Worm (Caenorhabditis elegans) whole organism, mixed stage, embryonic: ENCODE data around the gene R07C3.13.
A peak's percentile ranks its signal among the peaks of the same experiment; 100 is the strongest.

Source experiments
- M03D4.4 ChIP-seq: sonication (generic microtip); optimal IDR thresholded peaks from 2 replicates; lab custom pipeline; 2017; ENCODE audit warnings: mild to moderate bottlenecking, missing genetic modification characterization, missing compliant biosample characterization
- bed-3 ChIP-seq: fragments of 200-800 bp; sonication (Bioruptor generic); optimal IDR thresholded peaks from 3 replicates; lab custom pipeline; 2018; ENCODE audit warnings: mild to moderate bottlenecking, missing genetic modification characterization, moderate library complexity, missing compliant biosample characterization
- blmp-1 ChIP-seq: fragments of 150-350 bp; optimal IDR thresholded peaks from 2 replicates; lab custom pipeline; 2014; ENCODE audit warnings: missing biosample characterization, missing genetic modification characterization
- ceh-39 ChIP-seq: fragments of 150-350 bp; optimal IDR thresholded peaks from 2 replicates; lab custom pipeline; 2014; ENCODE audit warnings: missing biosample characterization, missing genetic modification characterization
- ceh-43 ChIP-seq: fragments of 200-800 bp; sonication (Bioruptor generic); optimal IDR thresholded peaks from 2 replicates; lab custom pipeline; 2018; ENCODE audit warnings: mild to moderate bottlenecking, missing genetic modification characterization, moderate library complexity, missing compliant biosample characterization
- ceh-83 ChIP-seq: fragments of 200-800 bp; sonication (Bioruptor generic); optimal IDR thresholded peaks from 2 replicates; lab custom pipeline; 2018; ENCODE audit warnings: mild to moderate bottlenecking, missing genetic modification characterization, missing compliant biosample characterization
- ces-1 ChIP-seq: fragments of 150-350 bp; optimal IDR thresholded peaks from 2 replicates; lab custom pipeline; 2014; ENCODE audit warnings: missing biosample characterization, missing genetic modification reagents, missing genetic modification characterization
- cnd-1 ChIP-seq: fragments of 200-800 bp; sonication (Bioruptor generic); optimal IDR thresholded peaks from 2 replicates; lab custom pipeline; 2018; ENCODE audit warnings: mild to moderate bottlenecking, missing genetic modification characterization, missing compliant biosample characterization
- elt-1 ChIP-seq: sonication (generic microtip); optimal IDR thresholded peaks from 2 replicates; lab custom pipeline; 2017; ENCODE audit warnings: missing genetic modification characterization, mild to moderate bottlenecking, missing compliant biosample characterization, antibody characterized with exemption, moderate library complexity, borderline replicate concordance; ENCODE audit not compliant: insufficient read depth
- elt-3 ChIP-seq: fragments of 150-350 bp; optimal IDR thresholded peaks from 2 replicates; lab custom pipeline; 2014; ENCODE audit warnings: missing biosample characterization, missing genetic modification characterization
- flh-1 ChIP-seq: fragments of 200-800 bp; sonication (Bioruptor generic); optimal IDR thresholded peaks from 2 replicates; lab custom pipeline; 2018; ENCODE audit warnings: mild to moderate bottlenecking, missing genetic modification characterization, moderate library complexity, missing compliant biosample characterization
- ham-2 ChIP-seq: fragments of 200-800 bp; sonication (Bioruptor generic); optimal IDR thresholded peaks from 2 replicates; lab custom pipeline; 2018; ENCODE audit warnings: mild to moderate bottlenecking, missing genetic modification characterization, missing compliant biosample characterization
- hlh-1 ChIP-seq: fragments of 150-350 bp; optimal IDR thresholded peaks from 2 replicates; lab custom pipeline; 2014; ENCODE audit warnings: missing biosample characterization, missing genetic modification reagents, missing genetic modification characterization
- lin-13 ChIP-seq: fragments of 150-350 bp; optimal IDR thresholded peaks from 2 replicates; lab custom pipeline; 2014; ENCODE audit warnings: missing biosample characterization, missing genetic modification characterization
- lin-32 ChIP-seq: fragments of 200-800 bp; sonication (Bioruptor generic); optimal IDR thresholded peaks from 2 replicates; lab custom pipeline; 2018; ENCODE audit warnings: mild to moderate bottlenecking, missing genetic modification characterization, missing compliant biosample characterization
- lsy-2 ChIP-seq: fragments of 150-350 bp; optimal IDR thresholded peaks from 2 replicates; lab custom pipeline; 2014; ENCODE audit warnings: missing biosample characterization, missing genetic modification characterization
- mab-5 ChIP-seq: fragments of 150-350 bp; optimal IDR thresholded peaks from 2 replicates; lab custom pipeline; 2014; ENCODE audit warnings: missing biosample characterization, missing genetic modification characterization
- mep-1 ChIP-seq: fragments of 150-350 bp; optimal IDR thresholded peaks from 2 replicates; lab custom pipeline; 2017; ENCODE audit warnings: missing biosample characterization, missing genetic modification reagents, missing genetic modification characterization, inconsistent platforms
- mls-2 ChIP-seq: sonication (generic microtip); optimal IDR thresholded peaks from 2 replicates; lab custom pipeline; 2016; ENCODE audit warnings: mild to moderate bottlenecking, missing genetic modification characterization, moderate library complexity, missing compliant biosample characterization
- nhr-2 ChIP-seq: fragments of 150-350 bp; optimal IDR thresholded peaks from 2 replicates; lab custom pipeline; 2014; ENCODE audit warnings: missing biosample characterization, missing genetic modification characterization
- nhr-237 ChIP-seq: fragments of 150-350 bp; optimal IDR thresholded peaks from 2 replicates; lab custom pipeline; 2014; ENCODE audit warnings: missing biosample characterization, missing genetic modification characterization
- nhr-28 ChIP-seq: fragments of 150-350 bp; optimal IDR thresholded peaks from 2 replicates; lab custom pipeline; 2014; ENCODE audit warnings: missing biosample characterization, missing genetic modification characterization
- nhr-76 ChIP-seq: sonication (generic microtip); optimal IDR thresholded peaks from 2 replicates; lab custom pipeline; 2017; ENCODE audit warnings: missing biosample characterization, missing genetic modification characterization
- pha-4 ChIP-seq: fragments of 150-350 bp; optimal IDR thresholded peaks from 2 replicates; lab custom pipeline; 2018; ENCODE audit warnings: missing biosample characterization, missing genetic modification reagents, missing genetic modification characterization
- snpc-4 ChIP-seq: fragments of 150-350 bp; optimal IDR thresholded peaks from 2 replicates; lab custom pipeline; 2014; ENCODE audit warnings: missing biosample characterization, missing genetic modification characterization
- sptf-1 ChIP-seq: sonication (generic microtip); optimal IDR thresholded peaks from 2 replicates; lab custom pipeline; 2017; ENCODE audit warnings: mild to moderate bottlenecking, missing genetic modification characterization, moderate library complexity, missing compliant biosample characterization
- tbx-8 ChIP-seq: fragments of 200-800 bp; sonication (Bioruptor generic); optimal IDR thresholded peaks from 2 replicates; lab custom pipeline; 2018; ENCODE audit warnings: mild to moderate bottlenecking, missing genetic modification characterization, moderate library complexity, missing compliant biosample characterization
- unc-120 ChIP-seq: sonication (generic microtip); optimal IDR thresholded peaks from 2 replicates; lab custom pipeline; 2017; ENCODE audit warnings: missing genetic modification characterization, missing compliant biosample characterization; ENCODE audit not compliant: poor library complexity, severe bottlenecking
- unc-39 ChIP-seq: fragments of 150-350 bp; optimal IDR thresholded peaks from 2 replicates; lab custom pipeline; 2014; ENCODE audit warnings: missing biosample characterization, missing genetic modification characterization
- unc-62 ChIP-seq: fragments of 150-350 bp; optimal IDR thresholded peaks from 2 replicates; lab custom pipeline; 2014; ENCODE audit warnings: missing biosample characterization, missing genetic modification reagents, missing genetic modification characterization
- zip-8 ChIP-seq: fragments of 150-350 bp; optimal IDR thresholded peaks from 2 replicates; lab custom pipeline; 2014; ENCODE audit warnings: missing biosample characterization, missing genetic modification characterization
- ztf-11 ChIP-seq: fragments of 150-350 bp; optimal IDR thresholded peaks from 2 replicates; lab custom pipeline; 2014; ENCODE audit warnings: missing biosample characterization, missing genetic modification characterization

The R07C3.13 gene

DNA sequence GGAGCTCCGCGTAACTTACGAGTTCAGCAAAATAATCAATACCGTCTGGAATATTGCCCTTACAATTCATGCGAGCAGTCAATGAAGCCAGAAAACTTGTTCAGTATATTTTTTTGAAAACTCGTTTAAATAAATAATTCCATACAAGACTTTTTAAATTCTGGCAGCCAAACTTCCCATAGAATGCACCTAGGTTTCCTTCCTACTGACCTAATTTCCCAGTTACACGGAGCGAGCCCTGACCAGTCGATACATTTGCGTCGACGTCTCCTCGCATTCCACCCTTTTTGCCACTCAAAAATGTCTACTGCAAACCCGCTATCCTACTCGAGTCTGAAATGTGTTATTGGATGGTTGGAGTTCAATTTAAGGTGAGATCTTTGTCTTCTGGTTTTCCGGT lies 9.9 kb downstream of the R07C3.13 start, which contains the start of gene fbxc-30:
Gene fbxc-30 (plus strand): TSS at position 301 of the 400 bp plus-strand sequence.
- TF ChIP-seq flh-1 (no peak), unc-120 (tag; lab: Kevin White, UChicago) (no peak), unc-62 (GFP tag; lab: Kevin White, UChicago) (no peak), lin-32 (no peak), snpc-4 (no peak), nhr-2 (no peak), tbx-8 (GFP tag; lab: Kevin White, UChicago) (no peak), elt-3 (tag; lab: Kevin White, UChicago) (no peak), ceh-43 (GFP tag; lab: Kevin White, UChicago) (no peak), nhr-237 (no peak), ceh-83 (GFP tag; lab: Kevin White, UChicago) (no peak), unc-39 (tag; lab: Kevin White, UChicago) (no peak)

- TF ChIP-seq ztf-11 = no peak
- TF ChIP-seq snpc-4 = no peak
- no peak for TF ChIP-seq bed-3 (GFP tag; lab: Kevin White, UChicago)
- TF ChIP-seq hlh-1 = no peak
- TF ChIP-seq ham-2 (GFP tag; lab: Kevin White, UChicago) = no peak
- no peak for TF ChIP-seq lsy-2 (tag; lab: Kevin White, UChicago)
- TF ChIP-seq ces-1 (GFP tag; lab: Kevin White, UChicago) = no peak
- TF ChIP-seq, all 35 proteins: peak for 0
Measured at ce11 chrII:915780-916179, 11.5 kb downstream of the R07C3.13 start, which contains the start of gene fbxc-29. fbxc-29 (plus strand) TSS chrII:916080.

- TF ChIP-seq sptf-1 (tag; lab: Kevin White, UChicago) (no peak), elt-1 (no peak), ham-2 (GFP tag; lab: Kevin White, UChicago) (no peak), blmp-1 (tag; lab: Kevin White, UChicago) (no peak), lin-32 (no peak), lin-13 (tag; lab: Kevin White, UChicago) (no peak), zip-8 (tag; lab: Kevin White, UChicago) (no peak), mab-5 (no peak), unc-62 (GFP tag; lab: Kevin White, UChicago) (no peak)
Measured at ce11 chrII:915206-915605, 12.0 kb downstream of the R07C3.13 start.

DNA sequence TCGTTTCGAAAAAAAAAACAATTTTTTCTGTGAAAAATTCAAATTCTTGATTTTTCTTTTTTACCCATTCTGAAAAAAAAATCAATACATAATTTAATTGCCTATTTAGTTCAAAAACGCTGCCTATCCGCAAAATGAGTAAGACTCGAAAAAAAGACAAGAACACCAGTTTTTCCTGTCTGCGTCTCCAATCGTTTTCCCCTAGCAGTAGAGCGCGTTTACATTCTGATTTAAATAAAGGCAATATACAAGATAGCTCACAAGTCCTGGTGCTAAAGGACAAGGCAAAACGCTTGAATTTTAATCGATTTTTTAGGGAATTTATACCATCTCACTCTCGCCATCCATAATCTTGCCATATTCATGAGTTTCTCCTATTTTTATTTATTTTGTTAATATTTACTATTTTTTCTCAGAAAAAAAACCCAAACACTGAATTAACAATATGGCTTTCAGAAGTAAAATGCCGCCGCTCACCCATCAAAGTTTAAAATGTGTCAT lies 14.0 kb downstream of the R07C3.13 start, which contains the start of gene fbxc-33:
Gene fbxc-33 (plus strand): TSS at position 451 of the 501 bp plus-strand sequence.
- TF ChIP-seq lsy-2 (tag; lab: Kevin White, UChicago) (peak; percentile 22), pha-4 (tag; lab: Kevin White, UChicago) (peak; percentile 40), M03D4.4 (tag; lab: Kevin White, UChicago) (no peak), mep-1 (tag; lab: Kevin White, UChicago) (peak; percentile 65)
- TF ChIP-seq, all 35 proteins: peak for 3

- TF ChIP-seq zip-8 (tag; lab: Kevin White, UChicago) = no peak
- TF ChIP-seq tbx-8 (GFP tag; lab: Kevin White, UChicago) = no peak
- no peak for TF ChIP-seq mls-2
- no peak for TF ChIP-seq ceh-39 (tag; lab: Kevin White, UChicago)
- no peak for TF ChIP-seq mab-5
- no peak for TF ChIP-seq unc-39 (tag; lab: Kevin White, UChicago)
- no peak for TF ChIP-seq pha-4 (tag; lab: Kevin White, UChicago)
- TF ChIP-seq nhr-28 (tag; lab: Kevin White, UChicago) = no peak
- TF ChIP-seq nhr-237 = no peak
- TF ChIP-seq ham-2 (GFP tag; lab: Kevin White, UChicago) = no peak
- TF ChIP-seq flh-1 = no peak
- no peak for TF ChIP-seq M03D4.4 (tag; lab: Kevin White, UChicago)
Measured at ce11 chrII:911680-912079, 15.6 kb downstream of the R07C3.13 start, which contains the start of gene fbxc-31. fbxc-31 (plus strand) TSS chrII:911980.

DNA sequence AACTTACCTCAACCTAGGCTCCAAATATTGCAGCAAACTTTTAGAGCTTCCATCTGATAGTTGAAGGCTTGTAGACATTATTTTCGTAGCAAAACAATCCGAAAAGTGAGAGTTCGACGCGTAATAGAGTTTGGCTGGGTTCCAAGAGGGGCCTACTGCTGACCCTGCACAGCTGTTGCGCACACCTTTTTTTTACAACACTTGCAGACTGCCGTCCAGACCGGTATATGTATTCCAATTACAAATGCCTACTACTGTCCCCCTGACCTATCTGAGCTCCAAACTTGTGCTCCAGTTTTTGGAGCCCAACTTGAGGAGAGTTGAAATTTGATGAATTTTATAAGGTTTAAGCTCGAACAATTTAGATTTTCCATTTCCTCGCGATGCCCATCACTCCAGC lies 17.7 kb downstream of the R07C3.13 start, which contains the start of the genes fbxc-24 and fbxc-27:
Gene fbxc-24 (minus strand): TSS at position 101 of the 400 bp plus-strand sequence.
Gene fbxc-27 (plus strand): TSS at position 216 of the 400 bp plus-strand sequence.
- no peak for TF ChIP-seq unc-120 (tag; lab: Kevin White, UChicago)
- TF ChIP-seq lin-32 = no peak
- TF ChIP-seq hlh-1 = peak; percentile 68
- TF ChIP-seq cnd-1 (tag; lab: Kevin White, UChicago) = no peak
- TF ChIP-seq nhr-76 (tag; lab: Kevin White, UChicago) = no peak
- TF ChIP-seq ces-1 (GFP tag; lab: Kevin White, UChicago) = no peak
- no peak for TF ChIP-seq flh-1
- TF ChIP-seq sptf-1 (tag; lab: Kevin White, UChicago) = no peak
